Fruit fly (Drosophila melanogaster) whole organism, embryonic: ENCODE data around the gene CG3515.

Source experiments
- Ada2b ChIP-seq: fragments of 200-800 bp; sonication (Bioruptor generic); IDR thresholded peaks from 2 replicates; pipeline ENCODE4 v1.3.6; 2022; ENCODE audit warnings: missing biosample characterization, missing genetic modification characterization
- Asciz ChIP-seq: fragments of 200-800 bp; sonication (Bioruptor generic); optimal IDR thresholded peaks from 2 replicates; lab custom pipeline; 2017; ENCODE audit warnings: missing biosample characterization, mild to moderate bottlenecking, missing genetic modification characterization, missing genetic modification reagents
- Atf6 ChIP-seq: fragments of 200-800 bp; sonication (Bioruptor generic); IDR thresholded peaks from 2 replicates; pipeline ENCODE4 v1.3.6; 2022; ENCODE audit warnings: missing biosample characterization, missing genetic modification characterization
- BtbVII ChIP-seq: fragments of 200-800 bp; sonication (Bioruptor generic); optimal IDR thresholded peaks from 3 replicates; lab custom pipeline; 2017; ENCODE audit warnings: missing biosample characterization, mild to moderate bottlenecking, missing genetic modification characterization
- CG10147 ChIP-seq: fragments of 200-800 bp; sonication (Bioruptor generic); optimal IDR thresholded peaks from 2 replicates; lab custom pipeline; 2019; ENCODE audit warnings: missing biosample characterization, mild to moderate bottlenecking, missing genetic modification characterization, moderate library complexity
- CG10267 ChIP-seq: fragments of 200-800 bp; sonication (Bioruptor generic); optimal IDR thresholded peaks from 2 replicates; lab custom pipeline; 2018; ENCODE audit warnings: missing biosample characterization, mild to moderate bottlenecking, missing genetic modification characterization, moderate library complexity
- CG10431 ChIP-seq: fragments of 200-800 bp; sonication (Bioruptor generic); optimal IDR thresholded peaks from 3 replicates; lab custom pipeline; 2018; ENCODE audit warnings: missing biosample characterization, mild to moderate bottlenecking, missing genetic modification characterization
- CG12942 ChIP-seq: fragments of 200-800 bp; sonication (Bioruptor generic); optimal IDR thresholded peaks from 3 replicates; lab custom pipeline; 2016; ENCODE audit warnings: missing biosample characterization, missing genetic modification characterization
- CG14014 ChIP-seq: fragments of 200-800 bp; sonication (Bioruptor generic); IDR thresholded peaks from 2 replicates; pipeline ENCODE4 v1.3.6; 2022; ENCODE audit warnings: missing biosample characterization, missing genetic modification characterization
- CG16815 ChIP-seq: fragments of 200-800 bp; sonication (Bioruptor generic); optimal IDR thresholded peaks from 3 replicates; lab custom pipeline; 2017; ENCODE audit warnings: missing biosample characterization, mild to moderate bottlenecking, missing genetic modification characterization
- CG2202 ChIP-seq: fragments of 200-800 bp; sonication (Bioruptor generic); optimal IDR thresholded peaks from 2 replicates; lab custom pipeline; 2018; ENCODE audit warnings: missing biosample characterization, mild to moderate bottlenecking, missing genetic modification characterization
- CG2678 ChIP-seq: fragments of 200-800 bp; sonication (Bioruptor generic); optimal IDR thresholded peaks from 3 replicates; lab custom pipeline; 2019; ENCODE audit warnings: missing biosample characterization, mild to moderate bottlenecking, missing genetic modification characterization, moderate library complexity
- CG2712 ChIP-seq: fragments of 200-800 bp; optimal IDR thresholded peaks from 3 replicates; lab custom pipeline; 2019; ENCODE audit warnings: missing biosample characterization, mild to moderate bottlenecking, missing genetic modification characterization, moderate library complexity
- CG30403 ChIP-seq: fragments of 200-800 bp; sonication (Bioruptor generic); optimal IDR thresholded peaks from 3 replicates; lab custom pipeline; 2016; ENCODE audit warnings: missing biosample characterization, missing genetic modification characterization
- CG31224 ChIP-seq: fragments of 200-800 bp; sonication (Bioruptor generic); IDR thresholded peaks from 2 replicates; pipeline ENCODE4 v1.3.6; 2022; ENCODE audit warnings: missing biosample characterization, missing genetic modification characterization
- CG31441 ChIP-seq: fragments of 200-800 bp; sonication (Bioruptor generic); IDR thresholded peaks from 2 replicates; pipeline ENCODE4 v1.3.6; 2022; ENCODE audit warnings: missing biosample characterization, missing genetic modification characterization
- CG32532 ChIP-seq: fragments of 200-800 bp; sonication (Bioruptor generic); IDR thresholded peaks from 2 replicates; pipeline ENCODE4 v1.3.6; 2022; ENCODE audit warnings: missing biosample characterization, missing genetic modification characterization
- CG32772 ChIP-seq: fragments of 200-800 bp; sonication (Bioruptor generic); IDR thresholded peaks from 2 replicates; pipeline ENCODE4 v1.3.6; 2022; ENCODE audit warnings: missing biosample characterization, missing genetic modification characterization
- CG3281 ChIP-seq: fragments of 200-800 bp; sonication (Bioruptor generic); optimal IDR thresholded peaks from 3 replicates; lab custom pipeline; 2017; ENCODE audit warnings: missing biosample characterization, mild to moderate bottlenecking, missing genetic modification characterization
- CG34224 ChIP-seq: fragments of 200-800 bp; sonication (Bioruptor generic); IDR thresholded peaks from 3 replicates; pipeline ENCODE4 v1.3.6; 2022; ENCODE audit warnings: missing biosample characterization, missing genetic modification characterization; ENCODE audit not compliant: partially characterized antibody
- CG4360 ChIP-seq: fragments of 200-800 bp; sonication (Bioruptor generic); IDR thresholded peaks from 2 replicates; pipeline ENCODE4 v1.3.6; 2022; ENCODE audit warnings: missing biosample characterization, missing genetic modification characterization
- CG4707 ChIP-seq: fragments of 200-800 bp; sonication (Bioruptor generic); optimal IDR thresholded peaks from 2 replicates; lab custom pipeline; 2018; ENCODE audit warnings: missing biosample characterization, mild to moderate bottlenecking, missing genetic modification characterization, moderate library complexity
- CG4854 ChIP-seq: fragments of 200-800 bp; sonication (Bioruptor generic); optimal IDR thresholded peaks from 2 replicates; lab custom pipeline; 2016; ENCODE audit warnings: missing biosample characterization, missing genetic modification characterization, inconsistent platforms
- Dip3 ChIP-seq: fragments of 200-800 bp; sonication (Bioruptor generic); optimal IDR thresholded peaks from 3 replicates; lab custom pipeline; 2016; ENCODE audit warnings: missing biosample characterization, missing genetic modification characterization
- HHEX ChIP-seq: fragments of 200-800 bp; sonication (Bioruptor generic); optimal IDR thresholded peaks from 3 replicates; lab custom pipeline; 2017; ENCODE audit warnings: missing biosample characterization, mild to moderate bottlenecking, missing genetic modification characterization, missing genetic modification reagents
- Hand ChIP-seq: fragments of 200-800 bp; sonication (Bioruptor generic); optimal IDR thresholded peaks from 2 replicates; lab custom pipeline; 2017; ENCODE audit warnings: mild to moderate bottlenecking, missing biosample characterization, missing genetic modification reagents, missing genetic modification characterization
- Hr51 ChIP-seq, 2 experiments: fragments of 200-800 bp; sonication (Bioruptor generic); optimal IDR thresholded peaks; 2 replicates in 1 of 2; 3 replicates in 1 of 2; lab custom pipeline; 2016 to 2018; ENCODE audit warnings: missing biosample characterization in 2 of 2, missing genetic modification characterization in 2 of 2, mild to moderate bottlenecking in 1 of 2, moderate library complexity in 1 of 2
- Meics ChIP-seq: fragments of 200-800 bp; sonication (Bioruptor generic); optimal IDR thresholded peaks from 2 replicates; lab custom pipeline; 2017; ENCODE audit warnings: missing biosample characterization, mild to moderate bottlenecking, missing genetic modification characterization
- Nf-YC ChIP-seq: fragments of 200-800 bp; optimal IDR thresholded peaks from 3 replicates; lab custom pipeline; 2019; ENCODE audit warnings: missing biosample characterization, mild to moderate bottlenecking, missing genetic modification characterization, moderate library complexity
- Oaz ChIP-seq: fragments of 200-800 bp; sonication (Bioruptor generic); IDR thresholded peaks from 2 replicates; pipeline ENCODE4 v1.3.6; 2022; ENCODE audit warnings: missing biosample characterization, missing genetic modification characterization
- PHDP ChIP-seq: fragments of 200-800 bp; sonication (Bioruptor generic); optimal IDR thresholded peaks from 3 replicates; lab custom pipeline; 2018; ENCODE audit warnings: missing biosample characterization, mild to moderate bottlenecking, missing genetic modification characterization, moderate library complexity
- Pdp1 ChIP-seq, 2 experiments: fragments of 200-800 bp; sonication (Bioruptor generic); optimal IDR thresholded peaks; 3 replicates each; lab custom pipeline; 2016; ENCODE audit warnings: missing biosample characterization in 2 of 2, missing genetic modification characterization in 2 of 2, mild to moderate bottlenecking in 1 of 2, moderate library complexity in 1 of 2
- Ptx1 ChIP-seq: fragments of 200-800 bp; sonication (Bioruptor generic); IDR thresholded peaks from 2 replicates; pipeline ENCODE4 v1.3.6; 2022; ENCODE audit warnings: missing biosample characterization, missing genetic modification characterization
- Six4 ChIP-seq: fragments of 200-800 bp; sonication (Bioruptor generic); optimal IDR thresholded peaks from 2 replicates; lab custom pipeline; 2016; ENCODE audit warnings: missing biosample characterization, missing genetic modification characterization
- Sox100B ChIP-seq: fragments of 200-800 bp; sonication (Bioruptor generic); optimal IDR thresholded peaks from 3 replicates; lab custom pipeline; 2018; ENCODE audit warnings: missing biosample characterization, mild to moderate bottlenecking, missing genetic modification characterization
- bbx ChIP-seq: fragments of 200-800 bp; sonication (Bioruptor generic); IDR thresholded peaks from 2 replicates; pipeline ENCODE4 v1.3.6; 2022; ENCODE audit warnings: missing biosample characterization, missing genetic modification characterization; ENCODE audit not compliant: partially characterized antibody
- ci ChIP-seq: fragments of 200-800 bp; sonication (Bioruptor generic); IDR thresholded peaks from 3 replicates; pipeline ENCODE4 v1.3.6; 2022; ENCODE audit warnings: missing biosample characterization, missing genetic modification characterization
- dan ChIP-seq: fragments of 200-800 bp; sonication (Bioruptor generic); IDR thresholded peaks from 2 replicates; pipeline ENCODE4 v1.3.6; 2022; ENCODE audit warnings: missing biosample characterization, missing genetic modification characterization
- exex ChIP-seq: fragments of 200-800 bp; sonication (Bioruptor generic); optimal IDR thresholded peaks from 4 replicates; lab custom pipeline; 2018; ENCODE audit warnings: missing biosample characterization, mild to moderate bottlenecking, missing genetic modification characterization, moderate library complexity
- gro ChIP-seq: fragments of 200-800 bp; sonication (Bioruptor generic); optimal IDR thresholded peaks from 2 replicates; lab custom pipeline; 2016; ENCODE audit warnings: missing biosample characterization, missing genetic modification characterization
- ind ChIP-seq: fragments of 200-800 bp; sonication (Bioruptor generic); optimal IDR thresholded peaks from 3 replicates; lab custom pipeline; 2016; ENCODE audit warnings: missing biosample characterization, missing genetic modification characterization
- luna ChIP-seq: fragments of 200-800 bp; sonication (Bioruptor generic); optimal IDR thresholded peaks from 2 replicates; lab custom pipeline; 2016; ENCODE audit warnings: missing biosample characterization, missing genetic modification characterization
- mam ChIP-seq: fragments of 200-800 bp; sonication (Bioruptor generic); optimal IDR thresholded peaks from 3 replicates; lab custom pipeline; 2016; ENCODE audit warnings: missing biosample characterization, missing genetic modification characterization
- otp ChIP-seq: fragments of 200-800 bp; sonication (Bioruptor generic); IDR thresholded peaks from 3 replicates; pipeline ENCODE4, ENCODE4 v1.3.6; 2022; ENCODE audit warnings: missing biosample characterization, missing genetic modification characterization
- phol ChIP-seq: fragments of 200-800 bp; sonication (Bioruptor generic); optimal IDR thresholded peaks from 3 replicates; lab custom pipeline; 2018; ENCODE audit warnings: missing biosample characterization, mild to moderate bottlenecking, missing genetic modification characterization, moderate library complexity
- pita ChIP-seq: fragments of 200-800 bp; sonication (Bioruptor generic); optimal IDR thresholded peaks from 2 replicates; lab custom pipeline; 2017; ENCODE audit warnings: missing biosample characterization, mild to moderate bottlenecking, missing genetic modification characterization
- ranshi ChIP-seq: fragments of 200-800 bp; sonication (Bioruptor generic); IDR thresholded peaks from 2 replicates; pipeline ENCODE4 v1.3.6; 2022; ENCODE audit warnings: missing biosample characterization, missing genetic modification characterization
- row ChIP-seq: fragments of 200-800 bp; sonication (Bioruptor generic); IDR thresholded peaks from 3 replicates; pipeline ENCODE4 v1.3.6; 2022; ENCODE audit warnings: missing biosample characterization, missing genetic modification characterization
- sob ChIP-seq: fragments of 200-800 bp; sonication (Bioruptor generic); IDR thresholded peaks from 2 replicates; pipeline ENCODE4 v1.3.6; 2022; ENCODE audit warnings: missing biosample characterization, missing genetic modification characterization
- sqz ChIP-seq: fragments of 200-800 bp; sonication (Bioruptor generic); optimal IDR thresholded peaks from 3 replicates; lab custom pipeline; 2018; ENCODE audit warnings: missing biosample characterization, mild to moderate bottlenecking, missing genetic modification characterization
- zfh2 ChIP-seq: fragments of 200-800 bp; sonication (Bioruptor generic); optimal IDR thresholded peaks from 2 replicates; lab custom pipeline; 2016; ENCODE audit warnings: missing biosample characterization, missing genetic modification characterization

Gene CG3515

dm6 chr2L:2501823-2502222, 50.8 kb downstream of the CG3515 start (continued):
- TF ChIP-seq Asciz (GFP tag; lab: Kevin White, UChicago) (no peak), CG12942 (GFP tag; lab: Kevin White, UChicago) (no peak), CG2202 (tag; lab: Kevin White, UChicago) (no peak), CG32532 (peak; percentile 52; the same call in 1 of the 2 replicates), CG34224 (no peak), Oaz (GFP tag; lab: Robert Waterston, UW) (no peak), sob (GFP tag; lab: Robert Waterston, UW) (no peak), CG32772 (GFP tag; lab: Robert Waterston, UW) (no peak), BtbVII (GFP tag; lab: Kevin White, UChicago) (peak; percentile 3), row (GFP tag; lab: Robert Waterston, UW) (peak; percentile 52; the same call in 2 of the 3 replicates), Pdp1 (GFP tag; optimal IDR thresholded peaks at IDR 0.05; lab: Kevin White, UChicago) (no peak), PHDP (tag; lab: Kevin White, UChicago) (peak; percentile 15), dan (no peak), ci (GFP tag; lab: Robert Waterston, UW) (0 out of 3 replicates have a peak, but pooled peaks have one; percentile 16), bbx (GFP tag; lab: Robert Waterston, UW) (no peak), mam (peak; percentile 8), ranshi (GFP tag; lab: Robert Waterston, UW) (peak; percentile 27; the same call in 1 of the 2 replicates), CG4707 (GFP tag; lab: Kevin White, UChicago) (no peak), CG2712 (tag; lab: Kevin White, UChicago) (no peak), CG31224 (GFP tag; lab: Robert Waterston, UW) (no peak), CG4360 (GFP tag; lab: Robert Waterston, UW) (no peak), Hand (GFP tag; lab: Kevin White, UChicago) (peak; percentile 46), CG3281 (peak; percentile 43), sqz (GFP tag; lab: Kevin White, UChicago) (no peak), luna (GFP tag; lab: Kevin White, UChicago) (no peak), zfh2 (GFP tag; lab: Kevin White, UChicago) (no peak), Meics (GFP tag; lab: Kevin White, UChicago) (peak; percentile 37), CG10431 (GFP tag; lab: Kevin White, UChicago) (no peak), Ada2b (no peak), otp (GFP tag; lab: Robert Waterston, UW) (no peak), HHEX (GFP tag; lab: Kevin White, UChicago) (peak; percentile 0), Hr51 (GFP tag; optimal IDR thresholded peaks at IDR 0.05; lab: Kevin White, UChicago) (peak in 1 of 2 experiments; percentile 22), pita (GFP tag; lab: Kevin White, UChicago) (no peak), CG2678 (tag; lab: Kevin White, UChicago) (peak; percentile 56), Ptx1 (peak; percentile 54), CG30403 (GFP tag; lab: Kevin White, UChicago) (peak; percentile 13), Dip3 (GFP tag; lab: Kevin White, UChicago) (no peak), Atf6 (GFP tag; lab: Robert Waterston, UW) (no peak), CG31441 (GFP tag; lab: Robert Waterston, UW) (0 out of 2 replicates have a peak, but pooled peaks have one; percentile 15), ind (GFP tag; lab: Kevin White, UChicago) (peak; percentile 2), exex (tag; lab: Kevin White, UChicago) (no peak), CG14014 (GFP tag; lab: Robert Waterston, UW) (0 out of 2 replicates have a peak, but pooled peaks have one; percentile 36), Sox100B (GFP tag; lab: Kevin White, UChicago) (no peak), CG4854 (GFP tag; lab: Kevin White, UChicago) (no peak), CG16815 (no peak), Six4 (GFP tag; lab: Kevin White, UChicago) (no peak), phol (tag; lab: Kevin White, UChicago) (no peak), gro (GFP tag; lab: Kevin White, UChicago) (peak; percentile 17), Nf-YC (tag; lab: Kevin White, UChicago) (no peak), CG10147 (GFP tag; lab: Kevin White, UChicago) (peak; percentile 5), CG10267 (tag; lab: Kevin White, UChicago) (no peak)
